Worm (Caenorhabditis elegans) whole organism, mixed stage, embryonic: ENCODE data around the gene R160.5.
A peak's percentile ranks its signal among the peaks of the same experiment; 100 is the strongest.

Experiments used
- blmp-1 ChIP-seq: fragments of 150-350 bp; optimal IDR thresholded peaks from 2 replicates; lab custom pipeline; 2014; ENCODE audit warnings: missing biosample characterization, missing genetic modification characterization
- elt-1 ChIP-seq: sonication (generic microtip); optimal IDR thresholded peaks from 2 replicates; lab custom pipeline; 2017; ENCODE audit warnings: missing genetic modification characterization, mild to moderate bottlenecking, missing compliant biosample characterization, antibody characterized with exemption, moderate library complexity, borderline replicate concordance; ENCODE audit not compliant: insufficient read depth
- hlh-1 ChIP-seq: fragments of 150-350 bp; optimal IDR thresholded peaks from 2 replicates; lab custom pipeline; 2014; ENCODE audit warnings: missing biosample characterization, missing genetic modification reagents, missing genetic modification characterization
- mab-5 ChIP-seq: fragments of 150-350 bp; optimal IDR thresholded peaks from 2 replicates; lab custom pipeline; 2014; ENCODE audit warnings: missing biosample characterization, missing genetic modification characterization
- mep-1 ChIP-seq: fragments of 150-350 bp; optimal IDR thresholded peaks from 2 replicates; lab custom pipeline; 2017; ENCODE audit warnings: missing biosample characterization, missing genetic modification reagents, missing genetic modification characterization, inconsistent platforms
- mls-2 ChIP-seq: sonication (generic microtip); optimal IDR thresholded peaks from 2 replicates; lab custom pipeline; 2016; ENCODE audit warnings: mild to moderate bottlenecking, missing genetic modification characterization, moderate library complexity, missing compliant biosample characterization
- nhr-237 ChIP-seq: fragments of 150-350 bp; optimal IDR thresholded peaks from 2 replicates; lab custom pipeline; 2014; ENCODE audit warnings: missing biosample characterization, missing genetic modification characterization
- snpc-4 ChIP-seq: fragments of 150-350 bp; optimal IDR thresholded peaks from 2 replicates; lab custom pipeline; 2014; ENCODE audit warnings: missing biosample characterization, missing genetic modification characterization
- unc-62 ChIP-seq: fragments of 150-350 bp; optimal IDR thresholded peaks from 2 replicates; lab custom pipeline; 2014; ENCODE audit warnings: missing biosample characterization, missing genetic modification reagents, missing genetic modification characterization

- no peak for TF ChIP-seq snpc-4 (tag; lab: Kevin White, UChicago)
- TF ChIP-seq mab-5 (tag; lab: Kevin White, UChicago): no peak
- TF ChIP-seq elt-1 (tag; lab: Kevin White, UChicago): no peak
- no peak for TF ChIP-seq unc-62 (GFP tag; lab: Kevin White, UChicago)
- TF ChIP-seq blmp-1 (tag; lab: Kevin White, UChicago): no peak
- peak; percentile 45 for TF ChIP-seq mep-1
- peak; percentile 44 for TF ChIP-seq nhr-237 (tag; lab: Kevin White, UChicago)
- TF ChIP-seq mls-2 (tag; lab: Kevin White, UChicago): no peak
- TF ChIP-seq hlh-1 (tag; lab: Kevin White, UChicago): peak; percentile 26
Observed at ce11 chrX:4395073-4395850, 24.6 kb upstream of the R160.5 start.
